Worm (Caenorhabditis elegans) whole organism, early embryonic: Measurements from ENCODE around the gene F15H10.9.

Experiments
- B0310.2 ChIP-seq: sonication (generic microtip); optimal IDR thresholded peaks from 2 replicates; lab custom pipeline; 2016; ENCODE audit warnings: mild to moderate bottlenecking, missing genetic modification characterization, missing compliant biosample characterization
- F13C5.2 ChIP-seq: sonication (generic microtip); optimal IDR thresholded peaks from 2 replicates; lab custom pipeline; 2017; ENCODE audit warnings: mild to moderate bottlenecking, missing genetic modification characterization, inconsistent platforms, missing compliant biosample characterization
- aly-1 ChIP-seq: sonication (generic microtip); optimal IDR thresholded peaks from 2 replicates; lab custom pipeline; 2016; ENCODE audit warnings: missing genetic modification characterization, missing compliant biosample characterization
- ama-1 ChIP-seq: fragments of 150-350 bp; optimal IDR thresholded peaks from 2 replicates; lab custom pipeline; 2014
- ceh-13 ChIP-seq: fragments of 200-800 bp; sonication (Bioruptor generic); optimal IDR thresholded peaks from 2 replicates; lab custom pipeline; 2018; ENCODE audit warnings: mild to moderate bottlenecking, missing genetic modification characterization, missing compliant biosample characterization
- ceh-36 ChIP-seq: sonication (generic microtip); optimal IDR thresholded peaks from 2 replicates; lab custom pipeline; 2016; ENCODE audit warnings: missing genetic modification characterization, inconsistent platforms, missing compliant biosample characterization
- ets-7 ChIP-seq: sonication (generic microtip); optimal IDR thresholded peaks from 2 replicates; lab custom pipeline; 2016; ENCODE audit warnings: missing genotype, missing genetic modification characterization, missing compliant biosample characterization
- flt-1 ChIP-seq: fragments of 200-800 bp; sonication (Bioruptor generic); IDR thresholded peaks from 2 replicates; pipeline ENCODE4 v1.3.6; 2022; ENCODE audit warnings: missing genetic modification characterization, missing compliant biosample characterization
- hmbx-1 ChIP-seq: sonication (generic microtip); optimal IDR thresholded peaks from 2 replicates; lab custom pipeline; 2016; ENCODE audit warnings: mild to moderate bottlenecking, missing genetic modification characterization, missing compliant biosample characterization
- hmg-4 ChIP-seq: fragments of 200-800 bp; sonication (Bioruptor generic); optimal IDR thresholded peaks from 2 replicates; lab custom pipeline; 2018; ENCODE audit warnings: mild to moderate bottlenecking, missing genetic modification characterization, missing compliant biosample characterization
- hnd-1 ChIP-seq: sonication (generic microtip); optimal IDR thresholded peaks from 2 replicates; lab custom pipeline; 2016; ENCODE audit warnings: missing genetic modification characterization, missing compliant biosample characterization
- pes-1 ChIP-seq: fragments of 200-800 bp; sonication (Bioruptor generic); IDR thresholded peaks from 2 replicates; pipeline ENCODE4 v1.3.6; 2022; ENCODE audit warnings: missing genetic modification reagents, missing genetic modification characterization, missing compliant biosample characterization
- scrt-1 ChIP-seq: fragments of 200-800 bp; sonication (Bioruptor generic); IDR thresholded peaks from 2 replicates; pipeline ENCODE4 v1.3.6; 2022; ENCODE audit warnings: missing genetic modification characterization, missing compliant biosample characterization
- sea-1 ChIP-seq: fragments of 200-800 bp; sonication (Bioruptor generic); conservative IDR thresholded peaks from 2 replicates; pipeline ENCODE4 v1.3.6; 2022; ENCODE audit warnings: missing genetic modification characterization, missing compliant biosample characterization
- tbx-11 ChIP-seq: fragments of 200-800 bp; sonication (Bioruptor generic); IDR thresholded peaks from 2 replicates; pipeline ENCODE4 v1.3.6; 2022; ENCODE audit warnings: missing genetic modification characterization, missing compliant biosample characterization
- tbx-37 ChIP-seq: fragments of 200-800 bp; sonication (Bioruptor generic); conservative IDR thresholded peaks from 2 replicates; pipeline ENCODE4 v1.3.6; 2022; ENCODE audit warnings: missing genetic modification reagents, missing genetic modification characterization, missing compliant biosample characterization
- tra-4 ChIP-seq: sonication (generic microtip); optimal IDR thresholded peaks from 2 replicates; lab custom pipeline; 2017; ENCODE audit warnings: missing genetic modification characterization, missing compliant biosample characterization

F15H10.9 gene

ce11 chrV:10432607-10433006 lies 18.1 kb upstream of the F15H10.9 start:
- no peak for TF ChIP-seq ama-1
- TF ChIP-seq ceh-36 (tag; lab: Kevin White, UChicago) = no peak
- TF ChIP-seq B0310.2 (tag; lab: Kevin White, UChicago) = no peak
- no peak for TF ChIP-seq F13C5.2 (tag; lab: Kevin White, UChicago)
- no peak for TF ChIP-seq flt-1 (GFP tag; lab: Robert Waterston, UW)
- TF ChIP-seq sea-1 = no peak
- no peak for TF ChIP-seq tbx-37 (GFP tag; lab: Robert Waterston, UW)

- TF ChIP-seq scrt-1 (GFP tag; lab: Robert Waterston, UW) = no peak
- no peak for TF ChIP-seq ama-1
- TF ChIP-seq ceh-36 (tag; lab: Kevin White, UChicago) = no peak
- TF ChIP-seq B0310.2 (tag; lab: Kevin White, UChicago) = no peak
- no peak for TF ChIP-seq F13C5.2 (tag; lab: Kevin White, UChicago)
- no peak for TF ChIP-seq hnd-1
Measured at ce11 chrV:10428608-10429007, 14.1 kb upstream of the F15H10.9 start, which contains the start of gene tag-314. Gene tag-314, minus strand, starts transcription at chrV:10428708.

ce11 chrV:10426253-10426652 lies 11.7 kb upstream of the F15H10.9 start, which contains the start of gene apc-10:
Gene apc-10, minus strand, starts transcription at chrV:10426353.
- TF ChIP-seq ceh-36 (tag; lab: Kevin White, UChicago) (no peak), flt-1 (GFP tag; lab: Robert Waterston, UW) (no peak)

- TF ChIP-seq B0310.2 (tag; lab: Kevin White, UChicago) (no peak), flt-1 (GFP tag; lab: Robert Waterston, UW) (no peak), pes-1 (GFP tag; lab: Robert Waterston, UW) (no peak), ets-7 (tag; lab: Kevin White, UChicago) (no peak)
Measured at ce11 chrV:10425098-10425497, 10.6 kb upstream of the F15H10.9 start, which contains the start of gene col-12. Gene col-12, minus strand, starts transcription at chrV:10425198.

ce11 chrV:10423511-10423910 lies 9.0 kb upstream of the F15H10.9 start:
- TF ChIP-seq ama-1 (no peak), ceh-36 (tag; lab: Kevin White, UChicago) (no peak), aly-1 (tag; lab: Kevin White, UChicago) (no peak), tbx-37 (GFP tag; lab: Robert Waterston, UW) (no peak)

ce11 chrV:10421802-10422201 lies 7.3 kb upstream of the F15H10.9 start, which contains the start of gene col-13:
Gene col-13, minus strand, starts transcription at chrV:10421902.
- no peak for TF ChIP-seq hmg-4 (GFP tag; lab: Kevin White, UChicago)
- no peak for TF ChIP-seq ets-7 (tag; lab: Kevin White, UChicago)
- TF ChIP-seq ceh-36 (tag; lab: Kevin White, UChicago) = no peak
- TF ChIP-seq sea-1 = no peak
- no peak for TF ChIP-seq ceh-13
- TF ChIP-seq ama-1 = no peak
- no peak for TF ChIP-seq hnd-1
- TF ChIP-seq tbx-37 (GFP tag; lab: Robert Waterston, UW) = no peak
- no peak for TF ChIP-seq F13C5.2 (tag; lab: Kevin White, UChicago)
- TF ChIP-seq scrt-1 (GFP tag; lab: Robert Waterston, UW) = no peak
- TF ChIP-seq aly-1 (tag; lab: Kevin White, UChicago) = no peak
- TF ChIP-seq pes-1 (GFP tag; lab: Robert Waterston, UW) = no peak
- TF ChIP-seq B0310.2 (tag; lab: Kevin White, UChicago) = no peak
- TF ChIP-seq tbx-11 (GFP tag; lab: Robert Waterston, UW) = no peak
- no peak for TF ChIP-seq flt-1 (GFP tag; lab: Robert Waterston, UW)
- no peak for TF ChIP-seq tra-4
- no peak for TF ChIP-seq hmbx-1

ce11 chrV:10418961-10419360 lies 4.5 kb upstream of the F15H10.9 start, which contains the start of gene F15H10.5:
Gene F15H10.5, minus strand, starts transcription at chrV:10419061.
- TF ChIP-seq tra-4 (no peak), ama-1 (no peak), aly-1 (tag; lab: Kevin White, UChicago) (no peak), ceh-13 (no peak), tbx-37 (GFP tag; lab: Robert Waterston, UW) (no peak), hmg-4 (GFP tag; lab: Kevin White, UChicago) (no peak), B0310.2 (tag; lab: Kevin White, UChicago) (no peak), hmbx-1 (no peak), scrt-1 (GFP tag; lab: Robert Waterston, UW) (no peak), ets-7 (tag; lab: Kevin White, UChicago) (no peak), ceh-36 (tag; lab: Kevin White, UChicago) (no peak), sea-1 (no peak), hnd-1 (no peak)

ce11 chrV:10416925-10417324 lies 2.4 kb upstream of the F15H10.9 start, which contains the start of gene F15H10.10:
Gene F15H10.10, minus strand, starts transcription at chrV:10417025.
- TF ChIP-seq ceh-13 (no peak), ets-7 (tag; lab: Kevin White, UChicago) (no peak), hmbx-1 (no peak), aly-1 (tag; lab: Kevin White, UChicago) (no peak), ceh-36 (tag; lab: Kevin White, UChicago) (no peak), F13C5.2 (tag; lab: Kevin White, UChicago) (no peak), hmg-4 (GFP tag; lab: Kevin White, UChicago) (no peak), ama-1 (no peak), tbx-37 (GFP tag; lab: Robert Waterston, UW) (no peak), scrt-1 (GFP tag; lab: Robert Waterston, UW) (no peak), tbx-11 (GFP tag; lab: Robert Waterston, UW) (no peak), sea-1 (no peak), pes-1 (GFP tag; lab: Robert Waterston, UW) (no peak), B0310.2 (tag; lab: Kevin White, UChicago) (no peak), flt-1 (GFP tag; lab: Robert Waterston, UW) (no peak), hnd-1 (no peak), tra-4 (no peak)
